Fruit fly (Drosophila melanogaster) whole organism, embryonic: ENCODE measurements around the gene CG45002.

Source experiments
- Atf-2 ChIP-seq: fragments of 200-800 bp; sonication (Bioruptor generic); optimal IDR thresholded peaks from 2 replicates; lab custom pipeline; 2016; ENCODE audit warnings: missing biosample characterization, missing genetic modification characterization
- BEAF-32 ChIP-seq: fragments of 200-800 bp; sonication (Bioruptor generic); optimal IDR thresholded peaks from 3 replicates; lab custom pipeline; 2017; ENCODE audit warnings: missing biosample characterization, missing genetic modification characterization, mild to moderate bottlenecking, moderate library complexity, missing genetic modification reagents
- Blimp-1 ChIP-seq: fragments of 200-800 bp; sonication (Bioruptor generic); optimal IDR thresholded peaks from 3 replicates; lab custom pipeline; 2018; ENCODE audit warnings: missing biosample characterization, missing genetic modification characterization, mild to moderate bottlenecking, moderate library complexity, missing genetic modification reagents
- CG10147 ChIP-seq: fragments of 200-800 bp; sonication (Bioruptor generic); optimal IDR thresholded peaks from 2 replicates; lab custom pipeline; 2019; ENCODE audit warnings: missing biosample characterization, mild to moderate bottlenecking, missing genetic modification characterization, moderate library complexity
- CG10274 ChIP-seq: fragments of 200-800 bp; sonication (Bioruptor generic); optimal IDR thresholded peaks from 3 replicates; lab custom pipeline; 2017; ENCODE audit warnings: missing biosample characterization, mild to moderate bottlenecking, missing genetic modification characterization
- CG10462 ChIP-seq: fragments of 200-800 bp; sonication (Bioruptor generic); optimal IDR thresholded peaks from 2 replicates; lab custom pipeline; 2016; ENCODE audit warnings: missing biosample characterization, missing genetic modification characterization
- CG11247 ChIP-seq: fragments of 200-800 bp; sonication (Bioruptor generic); IDR thresholded peaks from 2 replicates; pipeline ENCODE4 v1.3.6; 2022; ENCODE audit warnings: missing biosample characterization, missing genetic modification characterization
- CG11696 ChIP-seq: fragments of 200-800 bp; sonication (Bioruptor generic); IDR thresholded peaks from 2 replicates; pipeline ENCODE4 v1.3.6; 2022; ENCODE audit warnings: missing biosample characterization, missing genetic modification characterization
- CG1233 ChIP-seq: fragments of 200-800 bp; sonication (Bioruptor generic); optimal IDR thresholded peaks from 4 replicates; lab custom pipeline; 2018; ENCODE audit warnings: missing biosample characterization, mild to moderate bottlenecking, missing genetic modification characterization
- CG12391 ChIP-seq: fragments of 200-800 bp; sonication (Bioruptor generic); optimal IDR thresholded peaks from 3 replicates; lab custom pipeline; 2018; ENCODE audit warnings: missing biosample characterization, mild to moderate bottlenecking, missing genetic modification characterization, moderate library complexity
- CG12744 ChIP-seq: fragments of 200-800 bp; sonication (Bioruptor generic); optimal IDR thresholded peaks from 2 replicates; lab custom pipeline; 2016; ENCODE audit warnings: missing biosample characterization, missing genetic modification characterization
- CG13296 ChIP-seq: fragments of 200-800 bp; sonication (Bioruptor generic); optimal IDR thresholded peaks from 3 replicates; lab custom pipeline; 2018; ENCODE audit warnings: missing biosample characterization, mild to moderate bottlenecking, missing genetic modification characterization
- CG14441 ChIP-seq: fragments of 200-800 bp; sonication (Bioruptor generic); IDR thresholded peaks from 2 replicates; pipeline ENCODE4 v1.3.6; 2022; ENCODE audit warnings: missing biosample characterization, missing genetic modification characterization
- CG14965 ChIP-seq: fragments of 200-800 bp; sonication (Bioruptor generic); optimal IDR thresholded peaks from 2 replicates; lab custom pipeline; 2016; ENCODE audit warnings: missing biosample characterization, missing genetic modification characterization, borderline replicate concordance
- CG17829 ChIP-seq: fragments of 200-800 bp; optimal IDR thresholded peaks from 2 replicates; lab custom pipeline; 2019; ENCODE audit warnings: missing biosample characterization, mild to moderate bottlenecking, missing genetic modification characterization, moderate library complexity
- CG18619 ChIP-seq: fragments of 200-800 bp; sonication (Bioruptor generic); optimal IDR thresholded peaks from 3 replicates; lab custom pipeline; 2017; ENCODE audit warnings: missing biosample characterization, mild to moderate bottlenecking, missing genetic modification characterization
- CG30020 ChIP-seq: fragments of 200-800 bp; optimal IDR thresholded peaks from 2 replicates; lab custom pipeline; 2019; ENCODE audit warnings: missing biosample characterization, mild to moderate bottlenecking, missing genetic modification characterization, moderate library complexity
- CG3163 ChIP-seq: fragments of 200-800 bp; sonication (Bioruptor generic); optimal IDR thresholded peaks from 3 replicates; lab custom pipeline; 2016; ENCODE audit warnings: missing biosample characterization, missing genetic modification characterization
- CG32532 ChIP-seq: fragments of 200-800 bp; sonication (Bioruptor generic); IDR thresholded peaks from 2 replicates; pipeline ENCODE4 v1.3.6; 2022; ENCODE audit warnings: missing biosample characterization, missing genetic modification characterization
- CG33557 ChIP-seq: fragments of 200-800 bp; sonication (Bioruptor generic); optimal IDR thresholded peaks from 2 replicates; lab custom pipeline; 2019; ENCODE audit warnings: missing biosample characterization, mild to moderate bottlenecking, missing genetic modification characterization, moderate library complexity
- CG4617 ChIP-seq: fragments of 200-800 bp; sonication (Bioruptor generic); optimal IDR thresholded peaks from 3 replicates; lab custom pipeline; 2016; ENCODE audit warnings: missing biosample characterization, missing genetic modification characterization, borderline replicate concordance
- CG6854 ChIP-seq: fragments of 200-800 bp; sonication (Bioruptor generic); optimal IDR thresholded peaks from 3 replicates; lab custom pipeline; 2017; ENCODE audit warnings: missing biosample characterization, mild to moderate bottlenecking, missing genetic modification characterization
- CG8290 ChIP-seq, 3 experiments: fragments of 200-800 bp; sonication (Bioruptor generic); optimal IDR thresholded peaks; 2 replicates each; lab custom pipeline; 2016 to 2019; ENCODE audit warnings: missing biosample characterization in 3 of 3, missing genetic modification characterization in 3 of 3, mild to moderate bottlenecking in 2 of 3, moderate library complexity in 1 of 3
- CTCF ChIP-seq: fragments of 200-800 bp; sonication (Bioruptor generic); optimal IDR thresholded peaks from 2 replicates; lab custom pipeline; 2017; ENCODE audit warnings: missing biosample characterization, mild to moderate bottlenecking, missing genetic modification characterization, moderate library complexity
- D19A ChIP-seq: fragments of 200-800 bp; optimal IDR thresholded peaks from 3 replicates; lab custom pipeline; 2019; ENCODE audit warnings: missing biosample characterization, mild to moderate bottlenecking, missing genetic modification characterization, moderate library complexity
- ERR ChIP-seq: fragments of 200-800 bp; sonication (Bioruptor generic); optimal IDR thresholded peaks from 2 replicates; lab custom pipeline; 2016; ENCODE audit warnings: missing biosample characterization, missing genetic modification characterization
- Elba2 ChIP-seq: fragments of 200-800 bp; sonication (Bioruptor generic); optimal IDR thresholded peaks from 3 replicates; lab custom pipeline; 2016; ENCODE audit warnings: missing biosample characterization, missing genetic modification characterization
- Hand ChIP-seq: fragments of 200-800 bp; sonication (Bioruptor generic); optimal IDR thresholded peaks from 2 replicates; lab custom pipeline; 2017; ENCODE audit warnings: mild to moderate bottlenecking, missing biosample characterization, missing genetic modification reagents, missing genetic modification characterization
- Lim3 ChIP-seq: fragments of 200-800 bp; sonication (Bioruptor generic); IDR thresholded peaks from 2 replicates; pipeline ENCODE4 v1.3.6; 2022; ENCODE audit warnings: missing biosample characterization, missing genetic modification characterization
- MTF-1 ChIP-seq: fragments of 200-800 bp; sonication (Bioruptor generic); optimal IDR thresholded peaks from 2 replicates; lab custom pipeline; 2018; ENCODE audit warnings: missing biosample characterization, mild to moderate bottlenecking, missing genetic modification characterization, borderline replicate concordance
- Mrtf ChIP-seq: fragments of 200-800 bp; sonication (Bioruptor generic); IDR thresholded peaks from 3 replicates; pipeline ENCODE4 v1.3.6; 2022; ENCODE audit warnings: missing biosample characterization, missing genetic modification characterization
- abd-A ChIP-seq: fragments of 200-800 bp; sonication (Bioruptor generic); optimal IDR thresholded peaks from 3 replicates; lab custom pipeline; 2019; ENCODE audit warnings: missing biosample characterization, mild to moderate bottlenecking, missing genetic modification characterization, moderate library complexity
- bowl ChIP-seq: fragments of 200-800 bp; sonication (Bioruptor generic); IDR thresholded peaks from 2 replicates; pipeline ENCODE4 v1.3.6; 2022; ENCODE audit warnings: missing biosample characterization, missing genetic modification characterization
- cg ChIP-seq: fragments of 200-800 bp; sonication (Bioruptor generic); optimal IDR thresholded peaks from 3 replicates; lab custom pipeline; 2019; ENCODE audit warnings: missing biosample characterization, mild to moderate bottlenecking, missing genetic modification characterization, moderate library complexity
- chif ChIP-seq, 2 experiments: fragments of 200-800 bp; sonication (Bioruptor generic); optimal IDR thresholded peaks; 3 replicates each; lab custom pipeline; 2016; ENCODE audit warnings: missing biosample characterization in 2 of 2, missing genetic modification characterization in 2 of 2
- cwo ChIP-seq: fragments of 200-800 bp; sonication (Bioruptor generic); optimal IDR thresholded peaks from 3 replicates; lab custom pipeline; 2017; ENCODE audit warnings: missing biosample characterization, missing genetic modification characterization, mild to moderate bottlenecking, moderate library complexity, missing genetic modification reagents
- dmrt11E ChIP-seq: fragments of 200-800 bp; sonication (Bioruptor generic); optimal IDR thresholded peaks from 3 replicates; lab custom pipeline; 2018; ENCODE audit warnings: missing biosample characterization, mild to moderate bottlenecking, missing genetic modification characterization, moderate library complexity
- dmrt99B ChIP-seq: fragments of 200-800 bp; sonication (Bioruptor generic); optimal IDR thresholded peaks from 2 replicates; lab custom pipeline; 2018; ENCODE audit warnings: missing biosample characterization, mild to moderate bottlenecking, missing genetic modification characterization, moderate library complexity
- fd96Cb ChIP-seq: fragments of 200-800 bp; sonication (Bioruptor generic); optimal IDR thresholded peaks from 2 replicates; lab custom pipeline; 2018; ENCODE audit warnings: missing biosample characterization, mild to moderate bottlenecking, missing genetic modification characterization, moderate library complexity
- gsb ChIP-seq: fragments of 200-800 bp; sonication (Bioruptor generic); IDR thresholded peaks from 2 replicates; pipeline ENCODE4 v1.3.6; 2022; ENCODE audit warnings: missing biosample characterization, missing genetic modification characterization
- inv ChIP-seq: fragments of 200-800 bp; sonication (Bioruptor generic); IDR thresholded peaks from 2 replicates; pipeline ENCODE4 v1.3.6; 2022; ENCODE audit warnings: missing biosample characterization, missing genetic modification characterization; ENCODE audit not compliant: partially characterized antibody
- lbe ChIP-seq: fragments of 200-800 bp; sonication (Bioruptor generic); optimal IDR thresholded peaks from 2 replicates; lab custom pipeline; 2016; ENCODE audit warnings: missing biosample characterization, mild to moderate bottlenecking, missing genetic modification characterization
- maf-S ChIP-seq: fragments of 200-800 bp; sonication (Bioruptor generic); optimal IDR thresholded peaks from 2 replicates; lab custom pipeline; 2016; ENCODE audit warnings: missing biosample characterization, missing genetic modification characterization
- onecut ChIP-seq: fragments of 200-800 bp; sonication (Bioruptor generic); IDR thresholded peaks from 2 replicates; pipeline ENCODE4 v1.3.6; 2022; ENCODE audit warnings: missing biosample characterization, missing genetic modification characterization
- prd ChIP-seq, 3 experiments: fragments of >200 bp in 2 of 3; fragments of 200-800 bp in 1 of 3; sonication (Bioruptor generic) in 1 of 3; optimal IDR thresholded peaks in 2 of 3; IDR thresholded peaks in 1 of 3; 2 replicates in 2 of 3; 3 replicates in 1 of 3; pipeline versions ENCODE4 v1.3.6 to Lab custom; 2017 to 2022; ENCODE audit warnings: missing biosample characterization in 1 of 3, missing genetic modification characterization in 1 of 3
- repo ChIP-seq: fragments of 200-800 bp; sonication (Bioruptor generic); optimal IDR thresholded peaks from 2 replicates; lab custom pipeline; 2016; ENCODE audit warnings: missing biosample characterization, missing genetic modification characterization
- tin ChIP-seq: fragments of 200-800 bp; sonication (Bioruptor generic); optimal IDR thresholded peaks from 3 replicates; lab custom pipeline; 2016; ENCODE audit warnings: missing biosample characterization, missing genetic modification characterization
- wor ChIP-seq: fragments of 200-800 bp; sonication (Bioruptor generic); IDR thresholded peaks from 2 replicates; pipeline ENCODE4 v1.3.6; 2022; ENCODE audit warnings: missing biosample characterization, missing genetic modification characterization

The CG45002 gene

DNA sequence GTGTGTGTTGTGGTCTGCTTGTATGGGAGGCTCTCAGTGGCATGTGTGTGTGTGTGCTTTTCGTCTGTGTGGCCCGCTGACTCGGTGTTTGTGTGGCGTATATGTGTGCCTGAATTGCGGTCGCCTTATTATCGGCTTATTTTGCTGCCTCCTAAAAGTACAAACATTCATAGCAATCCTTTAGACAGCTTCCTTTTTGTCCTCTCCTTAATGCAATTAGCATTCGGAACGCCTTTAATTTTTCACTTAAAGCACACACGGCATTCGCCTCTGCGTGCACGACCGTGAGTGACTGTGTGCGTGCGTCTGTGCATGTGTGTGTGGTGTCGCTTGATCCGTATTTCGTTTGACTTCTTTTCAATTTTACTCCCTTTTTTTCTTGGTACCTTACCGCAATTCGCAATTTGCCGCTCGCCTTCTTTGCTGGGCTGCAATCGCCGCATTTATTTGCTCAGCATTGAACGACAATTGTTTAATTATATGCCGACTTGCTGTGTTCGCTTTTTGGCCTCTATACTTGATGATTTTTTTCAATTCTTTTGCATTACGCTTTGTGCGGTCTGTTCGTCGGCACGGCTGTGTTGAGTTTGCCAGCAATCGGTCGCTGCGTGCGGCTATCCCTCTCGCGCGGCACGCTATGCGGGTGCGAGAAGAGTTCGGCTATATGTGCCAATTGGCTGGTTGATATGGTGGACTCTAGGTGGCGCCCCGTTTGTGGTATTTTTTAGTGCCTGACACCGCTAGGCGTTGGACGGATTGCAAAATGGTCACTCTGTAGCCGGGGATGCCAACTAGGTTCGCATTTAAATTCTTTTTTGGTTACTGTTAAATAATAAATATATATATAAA is 11.0 kb upstream of the CG45002 start, which contains the start of gene wcy (continued):
- TF ChIP-seq repo (GFP tag; lab: Kevin White, UChicago) (no peak), bowl (no peak), CG32532 (GFP tag; lab: Robert Waterston, UW) (peak; percentile 34; the same call in 1 of the 2 replicates), cwo (GFP tag; lab: Kevin White, UChicago) (no peak), CG4617 (GFP tag; lab: Kevin White, UChicago) (peak; percentile 13), CG10274 (GFP tag; lab: Kevin White, UChicago) (no peak), CG13296 (GFP tag; lab: Kevin White, UChicago) (no peak), gsb (GFP tag; lab: Robert Waterston, UW) (no peak), CG30020 (tag; lab: Kevin White, UChicago) (no peak), Atf-2 (GFP tag; lab: Kevin White, UChicago) (no peak), abd-A (tag; lab: Kevin White, UChicago) (no peak), fd96Cb (no peak), CG10462 (GFP tag; lab: Kevin White, UChicago) (no peak), CG12744 (GFP tag; lab: Kevin White, UChicago) (no peak), wor (GFP tag; lab: Robert Waterston, UW) (no peak), Elba2 (GFP tag; lab: Kevin White, UChicago) (peak; percentile 73), D19A (no peak), maf-S (GFP tag; lab: Kevin White, UChicago) (no peak), dmrt99B (tag; lab: Kevin White, UChicago) (no peak), Hand (no peak), CG3163 (no peak), dmrt11E (tag; lab: Kevin White, UChicago) (no peak), CG6854 (GFP tag; lab: Kevin White, UChicago) (no peak), Mrtf (GFP tag; lab: Robert Waterston, UW) (no peak), CG18619 (GFP tag; lab: Kevin White, UChicago) (no peak), Blimp-1 (GFP tag; lab: Kevin White, UChicago) (no peak), chif (GFP tag; optimal IDR thresholded peaks at IDR 0.05; lab: Kevin White, UChicago) (no peak), tin (no peak), CG17829 (peak; percentile 22), CG12391 (peak; percentile 27), CG1233 (GFP tag; lab: Kevin White, UChicago) (no peak), CG11696 (GFP tag; lab: Robert Waterston, UW) (no peak), BEAF-32 (peak; percentile 68), CG8290 (GFP tag; optimal IDR thresholded peaks at IDR 0.05; lab: Kevin White, UChicago) (no peak), CG8290 (tag; optimal IDR thresholded peaks at IDR 0.05; lab: Kevin White, UChicago) (no peak), lbe (GFP tag; lab: Kevin White, UChicago) (no peak), CG11247 (GFP tag; lab: Robert Waterston, UW) (0 out of 2 replicates have a peak, but pooled peaks have one; percentile 41), MTF-1 (GFP tag; lab: Kevin White, UChicago) (no peak), CG14965 (no peak), inv (0 out of 2 replicates have a peak, but pooled peaks have one; percentile 26), CTCF (GFP tag; lab: Kevin White, UChicago) (peak; percentile 97), Lim3 (GFP tag; lab: Robert Waterston, UW) (no peak), ERR (GFP tag; lab: Kevin White, UChicago) (no peak), CG14441 (GFP tag; lab: Robert Waterston, UW) (no peak; the same call in 1 of the 2 replicates), CG10147 (no peak), prd (optimal IDR thresholded peaks at IDR 0.05; lab: Kevin White, UChicago) (no peak), prd (GFP tag; IDR thresholded peaks at IDR 0.05; lab: Robert Waterston, UW) (no peak), onecut (GFP tag; lab: Robert Waterston, UW) (peak; percentile 25; the same call in 1 of the 2 replicates), CG33557 (GFP tag; lab: Kevin White, UChicago) (no peak), cg (GFP tag; lab: Kevin White, UChicago) (peak; percentile 94)
